Worm (Caenorhabditis elegans) whole organism, L3 larva: Measurements from ENCODE around the gene cpz-2.

Source experiments
- ZK546.5 ChIP-seq: sonication (generic microtip); optimal IDR thresholded peaks from 2 replicates; lab custom pipeline; 2017; ENCODE audit warnings: missing biosample characterization, missing genetic modification characterization
- aly-2 ChIP-seq: fragments of 150-350 bp; optimal IDR thresholded peaks from 2 replicates; lab custom pipeline; 2014; ENCODE audit warnings: missing biosample characterization, missing genetic modification characterization
- ama-1 ChIP-seq: fragments of 150-350 bp; optimal IDR thresholded peaks from 2 replicates; lab custom pipeline; 2018
- ceh-28 ChIP-seq: fragments of 150-350 bp; optimal IDR thresholded peaks from 2 replicates; lab custom pipeline; 2014; ENCODE audit warnings: missing biosample characterization, missing genetic modification reagents, missing genetic modification characterization
- ceh-82 ChIP-seq: fragments of 150-350 bp; optimal IDR thresholded peaks from 2 replicates; lab custom pipeline; 2014; ENCODE audit warnings: missing biosample characterization, missing genetic modification characterization
- elt-1 ChIP-seq: fragments of 150-350 bp; optimal IDR thresholded peaks from 2 replicates; lab custom pipeline; 2014; ENCODE audit warnings: missing biosample characterization, missing genetic modification characterization
- elt-2 ChIP-seq: sonication (generic microtip); optimal IDR thresholded peaks from 2 replicates; lab custom pipeline; 2016; ENCODE audit warnings: missing genetic modification reagents, mild to moderate bottlenecking, missing genetic modification characterization, missing compliant biosample characterization
- elt-3 ChIP-seq, 3 experiments: fragments of 150-350 bp in 1 of 3; sonication (generic microtip) in 2 of 3; optimal IDR thresholded peaks; 2 replicates in 2 of 3; 4 replicates in 1 of 3; lab custom pipeline; 2014 to 2017; ENCODE audit warnings: missing biosample characterization in 3 of 3, missing genetic modification characterization in 3 of 3
- fkh-10 ChIP-seq: sonication (generic microtip); optimal IDR thresholded peaks from 2 replicates; lab custom pipeline; 2017; ENCODE audit warnings: missing biosample characterization, missing genetic modification reagents, missing genetic modification characterization
- fkh-2 ChIP-seq: fragments of 150-350 bp; optimal IDR thresholded peaks from 2 replicates; lab custom pipeline; 2014; ENCODE audit warnings: missing biosample characterization, missing genetic modification reagents, missing genetic modification characterization
- hmg-11 ChIP-seq: sonication (generic microtip); optimal IDR thresholded peaks from 2 replicates; lab custom pipeline; 2016; ENCODE audit warnings: missing genetic modification characterization, missing compliant biosample characterization
- jun-1 ChIP-seq: fragments of 150-350 bp; optimal IDR thresholded peaks from 2 replicates; lab custom pipeline; 2014; ENCODE audit warnings: missing biosample characterization, missing genetic modification reagents, missing genetic modification characterization
- lin-15B ChIP-seq: fragments of 150-350 bp; optimal IDR thresholded peaks from 2 replicates; lab custom pipeline; 2014; ENCODE audit warnings: missing biosample characterization, missing genetic modification characterization
- lin-39 ChIP-seq: fragments of 150-350 bp; optimal IDR thresholded peaks from 2 replicates; lab custom pipeline; 2018; ENCODE audit warnings: missing biosample characterization, missing genetic modification reagents, missing genetic modification characterization
- lsy-12 ChIP-seq: sonication (generic microtip); optimal IDR thresholded peaks from 2 replicates; lab custom pipeline; 2016; ENCODE audit warnings: mild to moderate bottlenecking, missing genetic modification characterization, missing compliant biosample characterization
- mml-1 ChIP-seq: fragments of 150-350 bp; sonication (generic microtip); optimal IDR thresholded peaks from 3 replicates; lab custom pipeline; 2014; ENCODE audit warnings: missing biosample characterization, missing genetic modification characterization
- nfya-1 ChIP-seq: sonication (generic microtip); optimal IDR thresholded peaks from 2 replicates; lab custom pipeline; 2017; ENCODE audit warnings: missing genetic modification characterization, mild to moderate bottlenecking, missing compliant biosample characterization, antibody characterized with exemption, moderate library complexity; ENCODE audit not compliant: insufficient read depth
- nhr-11 ChIP-seq: fragments of 150-350 bp; optimal IDR thresholded peaks from 2 replicates; lab custom pipeline; 2014; ENCODE audit warnings: missing biosample characterization, missing genetic modification characterization
- nhr-12 ChIP-seq: fragments of 150-350 bp; optimal IDR thresholded peaks from 2 replicates; lab custom pipeline; 2014; ENCODE audit warnings: missing biosample characterization, missing genetic modification characterization
- nhr-23 ChIP-seq: fragments of 150-350 bp; optimal IDR thresholded peaks from 2 replicates; lab custom pipeline; 2014; ENCODE audit warnings: missing biosample characterization, missing genetic modification reagents, missing genetic modification characterization
- nhr-25 ChIP-seq: sonication (generic microtip); optimal IDR thresholded peaks from 2 replicates; lab custom pipeline; 2017; ENCODE audit warnings: missing biosample characterization, missing genetic modification characterization
- nhr-28 ChIP-seq: fragments of 150-350 bp; optimal IDR thresholded peaks from 2 replicates; lab custom pipeline; 2014; ENCODE audit warnings: missing biosample characterization, missing genetic modification characterization
- nhr-43 ChIP-seq: sonication (generic microtip); optimal IDR thresholded peaks from 2 replicates; lab custom pipeline; 2016; ENCODE audit warnings: mild to moderate bottlenecking, missing genetic modification characterization, missing compliant biosample characterization; ENCODE audit not compliant: poor library complexity, severe bottlenecking
- nhr-67 ChIP-seq: fragments of 150-350 bp; optimal IDR thresholded peaks from 2 replicates; lab custom pipeline; 2014; ENCODE audit warnings: missing biosample characterization, missing genetic modification characterization
- nhr-76 ChIP-seq: fragments of 150-350 bp; sonication (generic microtip); optimal IDR thresholded peaks from 5 replicates; lab custom pipeline; 2014; ENCODE audit warnings: missing biosample characterization, missing genetic modification characterization
- nhr-77 ChIP-seq: fragments of 150-350 bp; optimal IDR thresholded peaks from 2 replicates; lab custom pipeline; 2014; ENCODE audit warnings: missing biosample characterization, missing genetic modification characterization
- pha-4 ChIP-seq: fragments of 150-350 bp; optimal IDR thresholded peaks from 2 replicates; lab custom pipeline; 2014; ENCODE audit warnings: missing biosample characterization, missing genetic modification reagents, missing genetic modification characterization
- pqm-1 ChIP-seq: fragments of 150-350 bp; optimal IDR thresholded peaks from 2 replicates; lab custom pipeline; 2017; ENCODE audit warnings: missing biosample characterization, missing genetic modification characterization, inconsistent platforms
- sea-2 ChIP-seq: fragments of 150-350 bp; sonication (generic microtip); optimal IDR thresholded peaks from 4 replicates; lab custom pipeline; 2014; ENCODE audit warnings: missing biosample characterization, missing genetic modification reagents, missing genetic modification characterization
- skn-1 ChIP-seq: fragments of 150-350 bp; optimal IDR thresholded peaks from 2 replicates; lab custom pipeline; 2014; ENCODE audit warnings: missing biosample characterization, missing genetic modification characterization
- snpc-4 ChIP-seq: fragments of 150-350 bp; optimal IDR thresholded peaks from 2 replicates; lab custom pipeline; 2014; ENCODE audit warnings: missing biosample characterization, missing genetic modification characterization
- unc-39 ChIP-seq: sonication (generic microtip); optimal IDR thresholded peaks from 4 replicates; lab custom pipeline; 2017; ENCODE audit warnings: missing biosample characterization, missing genetic modification characterization
- unc-62 ChIP-seq: fragments of 150-350 bp; sonication (generic microtip); optimal IDR thresholded peaks from 4 replicates; lab custom pipeline; 2014; ENCODE audit warnings: missing biosample characterization, missing genetic modification reagents, missing genetic modification characterization
- zag-1 ChIP-seq: fragments of 150-350 bp; optimal IDR thresholded peaks from 2 replicates; lab custom pipeline; 2014; ENCODE audit warnings: missing biosample characterization, missing genetic modification characterization
- ztf-4 ChIP-seq: fragments of 150-350 bp; optimal IDR thresholded peaks from 2 replicates; lab custom pipeline; 2014; ENCODE audit warnings: missing biosample characterization, missing genetic modification characterization

cpz-2 gene

ce11 chrV:13380980-13381379, at the start of gene cpz-2:
Gene cpz-2, plus strand, starts transcription at chrV:13381189.
- no peak for TF ChIP-seq lin-39
- TF ChIP-seq nhr-67 (tag; lab: Kevin White, UChicago) = no peak
- TF ChIP-seq nhr-77 (tag; lab: Kevin White, UChicago) = no peak
- no peak for TF ChIP-seq lin-15B (tag; lab: Kevin White, UChicago)
- no peak for TF ChIP-seq jun-1 (tag; lab: Kevin White, UChicago)
- TF ChIP-seq elt-2 (tag; lab: Kevin White, UChicago) = peak; percentile 85
- TF ChIP-seq fkh-2 = no peak
- peak; percentile 44 for TF ChIP-seq pqm-1 (tag; lab: Kevin White, UChicago)
- TF ChIP-seq zag-1 (tag; lab: Kevin White, UChicago) = no peak
- no peak for TF ChIP-seq lsy-12 (tag; lab: Kevin White, UChicago)

DNA sequence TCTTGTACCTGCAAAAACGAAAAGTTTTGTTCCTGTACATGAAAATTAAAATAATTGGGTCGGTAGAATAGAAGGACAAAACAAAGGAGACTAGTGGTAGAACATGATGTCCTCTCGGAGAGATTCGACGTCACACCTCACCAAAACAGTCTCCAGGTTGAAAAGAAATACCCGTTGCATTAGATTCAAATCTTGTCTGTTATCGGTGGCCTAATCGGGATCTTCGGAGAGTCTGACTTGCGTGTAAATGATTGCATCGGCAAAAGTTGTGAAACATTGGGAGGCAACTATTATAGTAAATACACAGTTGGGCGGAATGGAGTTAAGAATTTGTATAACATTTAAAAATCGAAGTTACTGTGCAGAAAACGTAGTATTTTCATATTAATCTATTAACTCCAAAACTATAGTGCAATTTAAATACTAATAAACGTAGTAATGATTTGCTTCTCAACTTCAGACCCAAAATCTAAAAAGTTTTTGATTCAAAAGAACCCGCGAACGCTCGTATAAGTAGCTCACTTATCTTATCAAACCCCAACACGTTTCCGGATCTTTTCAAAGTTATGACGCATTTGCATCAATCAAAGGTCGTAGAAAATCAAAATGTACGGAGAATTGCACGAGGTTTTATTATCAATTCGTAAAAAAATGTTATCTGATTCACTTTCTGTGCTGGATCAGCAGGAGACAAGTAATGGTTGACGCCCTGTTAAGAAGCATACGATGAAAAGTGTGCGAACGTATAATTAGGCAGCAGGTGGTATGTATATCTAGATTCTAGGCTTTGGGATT, 47.4 kb upstream of the cpz-2 start, which contains the start of gene nhr-168:
Gene nhr-168 (minus strand): TSS at position 486 of the 795 bp plus-strand sequence.
- TF ChIP-seq sea-2 (GFP tag; lab: Kevin White, UChicago) (no peak), nhr-23 (tag; lab: Kevin White, UChicago) (peak; percentile 52), elt-1 (tag; lab: Kevin White, UChicago) (peak; percentile 96), elt-2 (tag; lab: Kevin White, UChicago) (peak; percentile 77), nhr-77 (tag; lab: Kevin White, UChicago) (no peak), jun-1 (tag; lab: Kevin White, UChicago) (peak; percentile 34), unc-62 (GFP tag; lab: Kevin White, UChicago) (no peak), lsy-12 (tag; lab: Kevin White, UChicago) (no peak), pqm-1 (tag; lab: Kevin White, UChicago) (peak; percentile 68), nhr-25 (tag; lab: Kevin White, UChicago) (peak; percentile 28), nhr-67 (tag; lab: Kevin White, UChicago) (no peak)

DNA sequence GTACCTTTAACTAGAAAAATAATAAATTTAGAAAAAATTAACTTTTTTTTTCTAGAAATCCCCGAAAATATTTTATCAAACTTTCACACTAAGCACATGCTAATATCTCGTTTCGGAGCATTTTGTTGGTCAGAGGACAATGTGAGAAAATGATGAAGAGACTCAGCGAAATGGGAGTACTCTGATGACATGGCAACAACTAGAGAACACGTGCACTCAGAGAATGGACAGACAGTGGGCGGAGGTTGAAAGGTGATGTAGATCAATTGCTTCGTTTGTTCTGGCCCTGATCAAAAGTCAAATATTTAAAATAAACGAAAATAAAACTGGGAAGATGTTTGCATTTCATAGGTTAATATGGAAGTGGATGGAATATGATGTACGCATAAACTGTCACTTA, 46.5 kb upstream of the cpz-2 start:
- no peak for TF ChIP-seq ztf-4 (tag; lab: Kevin White, UChicago)
- no peak for TF ChIP-seq nhr-76
- no peak for TF ChIP-seq fkh-2
- no peak for TF ChIP-seq nhr-67 (tag; lab: Kevin White, UChicago)
- no peak for TF ChIP-seq skn-1 (tag; lab: Kevin White, UChicago)
- no peak for TF ChIP-seq ama-1
- no peak for TF ChIP-seq snpc-4 (tag; lab: Kevin White, UChicago)
- no peak for TF ChIP-seq nhr-43 (tag; lab: Kevin White, UChicago)
- no peak for TF ChIP-seq nhr-28 (tag; lab: Kevin White, UChicago)
- TF ChIP-seq mml-1 = no peak
- no peak for TF ChIP-seq nhr-11 (tag; lab: Kevin White, UChicago)
- TF ChIP-seq nhr-23 (tag; lab: Kevin White, UChicago) = no peak
- no peak for TF ChIP-seq nhr-77 (tag; lab: Kevin White, UChicago)
- TF ChIP-seq fkh-10 (GFP tag; lab: Kevin White, UChicago) = no peak
- no peak for TF ChIP-seq ZK546.5 (tag; lab: Kevin White, UChicago)
- no peak for TF ChIP-seq sea-2 (GFP tag; lab: Kevin White, UChicago)
- no peak for TF ChIP-seq nhr-12

- TF ChIP-seq pqm-1 (tag; lab: Kevin White, UChicago) (no peak), lin-39 (no peak), elt-2 (tag; lab: Kevin White, UChicago) (no peak), nhr-25 (tag; lab: Kevin White, UChicago) (no peak), ceh-28 (tag; lab: Kevin White, UChicago) (no peak), sea-2 (GFP tag; lab: Kevin White, UChicago) (no peak), pha-4 (tag; lab: Kevin White, UChicago) (no peak), fkh-10 (GFP tag; lab: Kevin White, UChicago) (no peak), fkh-2 (no peak), unc-39 (tag; lab: Kevin White, UChicago) (no peak)
- TF ChIP-seq, all 47 proteins: peak for 0
These were observed 45.0 kb upstream of the cpz-2 start, which contains the start of gene C50B6.9 for ce11 chrV:13335883-13336419. Gene C50B6.9, plus strand, starts transcription at chrV:13336369.

DNA sequence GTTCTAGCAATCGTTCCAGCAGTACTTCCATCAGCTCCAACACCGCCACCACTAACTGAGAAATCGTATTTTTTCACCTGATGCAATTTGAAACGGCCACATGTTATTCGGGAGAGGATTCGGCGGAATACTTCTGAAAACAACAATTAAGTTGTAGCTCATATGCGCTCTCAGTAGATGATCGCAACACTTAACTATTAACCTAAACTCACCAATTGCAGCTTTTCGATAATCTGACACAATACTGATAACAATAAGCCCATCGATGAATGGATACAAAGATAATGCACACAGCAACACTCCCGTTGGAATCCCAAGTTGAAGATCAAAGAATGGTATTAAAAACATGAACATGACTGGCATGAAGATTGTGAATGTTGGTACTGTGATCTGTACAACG, 43.0 kb upstream of the cpz-2 start:
- TF ChIP-seq elt-3 (tag; optimal IDR thresholded peaks at IDR 0.05; lab: Kevin White, UChicago) (no peak), hmg-11 (tag; lab: Kevin White, UChicago) (no peak), ceh-82 (tag; lab: Kevin White, UChicago) (no peak), fkh-2 (no peak), pqm-1 (tag; lab: Kevin White, UChicago) (no peak), skn-1 (tag; lab: Kevin White, UChicago) (no peak), aly-2 (tag; lab: Kevin White, UChicago) (no peak), jun-1 (tag; lab: Kevin White, UChicago) (no peak), ztf-4 (tag; lab: Kevin White, UChicago) (no peak), unc-62 (GFP tag; lab: Kevin White, UChicago) (no peak), nhr-25 (tag; lab: Kevin White, UChicago) (no peak), nfya-1 (tag; lab: Kevin White, UChicago) (no peak), nhr-12 (no peak), mml-1 (no peak), elt-2 (tag; lab: Kevin White, UChicago) (no peak)
- TF ChIP-seq, all 47 proteins: peak for 0
